Worm (Caenorhabditis elegans) whole organism, dauer: ENCODE data around the gene mrpl-45.

ENCODE experiments used
- unc-62 ChIP-seq: sonication (generic microtip); optimal IDR thresholded peaks from 2 replicates; lab custom pipeline; 2017; ENCODE audit warnings: missing biosample characterization, missing genetic modification reagents, missing genetic modification characterization

The mrpl-45 gene

ce11 chrIII:1166388-1166787 lies 35.4 kb downstream of the mrpl-45 start:
- no peak for TF ChIP-seq unc-62 (GFP tag; lab: Kevin White, UChicago)

ce11 chrIII:1164668-1165067 lies 37.1 kb downstream of the mrpl-45 start:
- no peak for TF ChIP-seq unc-62 (GFP tag; lab: Kevin White, UChicago)

DNA sequence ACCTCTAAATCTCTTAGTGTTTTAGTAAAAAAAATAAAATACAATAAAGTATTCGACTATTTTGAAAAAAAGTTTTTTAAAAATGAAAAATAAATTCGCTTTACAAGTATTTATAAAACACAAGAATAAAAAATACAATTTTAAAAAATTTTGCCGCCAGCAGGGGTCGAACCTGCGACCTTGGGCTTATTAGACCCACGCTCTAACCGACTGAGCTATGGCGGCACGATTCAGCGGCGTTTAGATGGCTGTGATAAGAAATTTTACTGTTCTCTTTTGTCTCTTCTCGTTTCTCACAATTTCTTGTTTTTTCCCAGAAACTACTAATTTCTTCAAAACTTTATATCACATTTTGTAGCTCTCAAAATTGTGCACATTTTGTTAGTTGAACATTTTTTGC lies 38.6 kb downstream of the mrpl-45 start:
- TF ChIP-seq unc-62 (GFP tag; lab: Kevin White, UChicago): no peak

- no peak for TF ChIP-seq unc-62 (GFP tag; lab: Kevin White, UChicago)
These were observed 39.9 kb downstream of the mrpl-45 start for ce11 chrIII:1161946-1162345.

DNA sequence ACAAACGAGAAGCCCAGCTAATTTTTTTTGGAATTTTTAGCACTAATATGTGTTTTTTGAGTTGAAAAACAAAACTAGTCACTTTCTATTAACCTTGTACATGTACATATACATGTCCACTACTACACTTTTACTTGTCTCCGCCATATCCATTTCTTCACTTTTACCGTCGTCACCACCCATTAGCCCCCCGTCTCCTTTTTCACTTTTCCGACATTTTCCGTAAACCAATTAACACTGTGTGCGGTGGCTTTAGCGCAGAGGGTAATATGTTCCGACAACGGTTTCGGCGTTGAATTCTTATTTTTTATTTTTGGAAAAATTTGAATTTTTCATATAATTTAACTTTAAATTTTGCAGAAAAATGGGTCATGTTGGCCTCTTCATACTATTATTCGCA lies 50.1 kb downstream of the mrpl-45 start, which contains the start of gene cdh-12:
TSS of gene cdh-12 (plus strand) at position 365 of the 400 bp plus-strand sequence.
- no peak for TF ChIP-seq unc-62 (GFP tag; lab: Kevin White, UChicago)

- TF ChIP-seq unc-62 (GFP tag; lab: Kevin White, UChicago): no peak
These were observed 52.3 kb downstream of the mrpl-45 start for ce11 chrIII:1149472-1149871.

DNA sequence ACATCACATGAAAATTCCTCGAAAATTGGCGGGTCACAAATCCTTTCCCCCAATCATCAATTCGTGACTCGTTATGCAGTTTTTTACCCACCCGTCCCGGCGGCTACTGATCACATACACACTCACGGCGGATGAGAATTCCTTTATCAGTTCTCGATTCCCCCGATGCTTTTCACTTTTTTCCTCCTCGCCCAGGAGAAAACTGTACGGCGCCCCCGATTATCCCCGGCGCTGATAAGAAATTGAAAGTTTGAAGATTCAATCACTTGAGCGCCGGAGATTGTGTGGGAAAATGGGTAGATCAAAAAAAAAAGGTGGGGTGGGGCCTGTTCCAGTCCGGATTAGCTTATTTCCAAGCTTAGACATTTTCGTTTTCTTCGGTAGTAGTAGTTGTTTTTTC lies 53.9 kb downstream of the mrpl-45 start:
- no peak for TF ChIP-seq unc-62 (GFP tag; lab: Kevin White, UChicago)
